Fruit fly (Drosophila melanogaster) whole organism, embryonic: ENCODE data around the gene RhoGAP19D.

Experiments used
- Adf1 ChIP-seq: fragments of 200-800 bp; sonication (Bioruptor generic); IDR thresholded peaks from 2 replicates; pipeline ENCODE4 v1.3.6; 2022; ENCODE audit warnings: missing biosample characterization, missing genetic modification characterization
- Antp ChIP-seq: fragments of 200-800 bp; sonication (Bioruptor generic); optimal IDR thresholded peaks from 3 replicates; lab custom pipeline; 2016; ENCODE audit warnings: missing biosample characterization, missing genetic modification characterization
- Bdp1 ChIP-seq: fragments of 200-800 bp; sonication (Bioruptor generic); optimal IDR thresholded peaks from 3 replicates; lab custom pipeline; 2016; ENCODE audit warnings: missing biosample characterization, missing genetic modification characterization
- CG10431 ChIP-seq: fragments of 200-800 bp; sonication (Bioruptor generic); optimal IDR thresholded peaks from 3 replicates; lab custom pipeline; 2018; ENCODE audit warnings: missing biosample characterization, mild to moderate bottlenecking, missing genetic modification characterization
- CG10565 ChIP-seq: fragments of 200-800 bp; sonication (Bioruptor generic); optimal IDR thresholded peaks from 3 replicates; lab custom pipeline; 2016; ENCODE audit warnings: missing biosample characterization, mild to moderate bottlenecking, missing genetic modification characterization
- CG11093 ChIP-seq: fragments of 200-800 bp; sonication (Bioruptor generic); IDR thresholded peaks from 3 replicates; pipeline ENCODE4 v1.3.6; 2022; ENCODE audit warnings: missing biosample characterization, missing genetic modification characterization
- CG11695 ChIP-seq: fragments of 200-800 bp; sonication (Bioruptor generic); IDR thresholded peaks from 3 replicates; pipeline ENCODE4 v1.3.6; 2022; ENCODE audit warnings: missing biosample characterization, missing genetic modification characterization
- CG13287 ChIP-seq: fragments of 200-800 bp; sonication (Bioruptor generic); IDR thresholded peaks from 2 replicates; pipeline ENCODE4 v1.3.6; 2022; ENCODE audit warnings: missing biosample characterization, missing genetic modification characterization; ENCODE audit not compliant: partially characterized antibody
- CG13894 ChIP-seq: fragments of 200-800 bp; sonication (Bioruptor generic); optimal IDR thresholded peaks from 3 replicates; lab custom pipeline; 2018; ENCODE audit warnings: missing biosample characterization, mild to moderate bottlenecking, missing genetic modification characterization, moderate library complexity
- CG15269 ChIP-seq: fragments of 200-800 bp; sonication (Bioruptor generic); optimal IDR thresholded peaks from 2 replicates; lab custom pipeline; 2018; ENCODE audit warnings: missing biosample characterization, mild to moderate bottlenecking, missing genetic modification characterization, moderate library complexity
- CG1529 ChIP-seq: fragments of 200-800 bp; sonication (Bioruptor generic); optimal IDR thresholded peaks from 3 replicates; lab custom pipeline; 2018; ENCODE audit warnings: missing biosample characterization, missing genetic modification characterization
- CG17328 ChIP-seq: fragments of 200-800 bp; sonication (Bioruptor generic); IDR thresholded peaks from 2 replicates; pipeline ENCODE4 v1.3.6; 2022; ENCODE audit warnings: missing biosample characterization, missing genetic modification characterization
- CG17385 ChIP-seq: fragments of 200-800 bp; sonication (Bioruptor generic); optimal IDR thresholded peaks from 3 replicates; lab custom pipeline; 2018; ENCODE audit warnings: missing biosample characterization, mild to moderate bottlenecking, missing genetic modification characterization
- CG2120 ChIP-seq: fragments of 200-800 bp; sonication (Bioruptor generic); optimal IDR thresholded peaks from 3 replicates; lab custom pipeline; 2016; ENCODE audit warnings: missing biosample characterization, missing genetic modification characterization
- CG30431 ChIP-seq: fragments of 200-800 bp; sonication (Bioruptor generic); optimal IDR thresholded peaks from 2 replicates; lab custom pipeline; 2017; ENCODE audit warnings: missing biosample characterization, missing genetic modification characterization
- CG3163 ChIP-seq: fragments of 200-800 bp; sonication (Bioruptor generic); optimal IDR thresholded peaks from 3 replicates; lab custom pipeline; 2016; ENCODE audit warnings: missing biosample characterization, missing genetic modification characterization
- CG33213 ChIP-seq: fragments of 200-800 bp; sonication (Bioruptor generic); optimal IDR thresholded peaks from 3 replicates; lab custom pipeline; 2016; ENCODE audit warnings: missing biosample characterization, missing genetic modification characterization
- CG33557 ChIP-seq: fragments of 200-800 bp; sonication (Bioruptor generic); optimal IDR thresholded peaks from 2 replicates; lab custom pipeline; 2019; ENCODE audit warnings: missing biosample characterization, mild to moderate bottlenecking, missing genetic modification characterization, moderate library complexity
- CG3407 ChIP-seq: fragments of 200-800 bp; sonication (Bioruptor generic); optimal IDR thresholded peaks from 2 replicates; lab custom pipeline; 2018; ENCODE audit warnings: missing biosample characterization, mild to moderate bottlenecking, missing genetic modification characterization
- CG34422 ChIP-seq: fragments of 200-800 bp; sonication (Bioruptor generic); IDR thresholded peaks from 3 replicates; pipeline ENCODE4 v1.3.6; 2022; ENCODE audit warnings: missing biosample characterization, missing genetic modification characterization
- CG4424 ChIP-seq: fragments of 200-800 bp; sonication (Bioruptor generic); optimal IDR thresholded peaks from 3 replicates; lab custom pipeline; 2016; ENCODE audit warnings: missing biosample characterization, missing genetic modification characterization
- CG7357 ChIP-seq: fragments of 200-800 bp; sonication (Bioruptor generic); IDR thresholded peaks from 3 replicates; pipeline ENCODE4 v1.3.6; 2022; ENCODE audit warnings: missing biosample characterization, missing genetic modification characterization
- CG7745 ChIP-seq: fragments of 200-800 bp; sonication (Bioruptor generic); optimal IDR thresholded peaks from 2 replicates; lab custom pipeline; 2018; ENCODE audit warnings: missing biosample characterization, mild to moderate bottlenecking, missing genetic modification characterization, moderate library complexity
- D19B ChIP-seq: fragments of 200-800 bp; sonication (Bioruptor generic); optimal IDR thresholded peaks from 2 replicates; lab custom pipeline; 2017; ENCODE audit warnings: missing biosample characterization, mild to moderate bottlenecking, missing genetic modification characterization
- Dll ChIP-seq: fragments of 200-800 bp; sonication (Bioruptor generic); IDR thresholded peaks from 4 replicates; pipeline ENCODE4 v1.3.6; 2022; ENCODE audit warnings: missing biosample characterization, missing genetic modification characterization; ENCODE audit not compliant: partially characterized antibody
- Drgx ChIP-seq: fragments of 200-800 bp; sonication (Bioruptor generic); IDR thresholded peaks from 2 replicates; pipeline ENCODE4 v1.3.6; 2022; ENCODE audit warnings: missing biosample characterization, missing genetic modification characterization
- E2f1 ChIP-seq: fragments of 200-800 bp; sonication (Bioruptor generic); IDR thresholded peaks from 2 replicates; pipeline ENCODE4 v1.3.6; 2022; ENCODE audit warnings: missing biosample characterization, missing genetic modification characterization
- HLH3B ChIP-seq: fragments of 200-800 bp; sonication (Bioruptor generic); IDR thresholded peaks from 2 replicates; pipeline ENCODE4 v1.3.6; 2022; ENCODE audit warnings: missing biosample characterization, missing genetic modification characterization
- HmgD ChIP-seq: fragments of 200-800 bp; sonication (Bioruptor generic); optimal IDR thresholded peaks from 3 replicates; lab custom pipeline; 2016; ENCODE audit warnings: missing biosample characterization, missing genetic modification characterization
- Hsf ChIP-seq: fragments of 200-800 bp; sonication (Bioruptor generic); optimal IDR thresholded peaks from 3 replicates; lab custom pipeline; 2016; ENCODE audit warnings: missing biosample characterization, missing genetic modification characterization
- Max ChIP-seq: fragments of 200-800 bp; sonication (Bioruptor generic); optimal IDR thresholded peaks from 2 replicates; lab custom pipeline; 2016; ENCODE audit warnings: missing biosample characterization, mild to moderate bottlenecking, missing genetic modification characterization
- Nf-YC ChIP-seq: fragments of 200-800 bp; optimal IDR thresholded peaks from 3 replicates; lab custom pipeline; 2019; ENCODE audit warnings: missing biosample characterization, mild to moderate bottlenecking, missing genetic modification characterization, moderate library complexity
- NfI ChIP-seq: fragments of 200-800 bp; sonication (Bioruptor generic); optimal IDR thresholded peaks from 3 replicates; lab custom pipeline; 2018; ENCODE audit warnings: missing biosample characterization, mild to moderate bottlenecking, missing genetic modification characterization, moderate library complexity
- Ptx1 ChIP-seq: fragments of 200-800 bp; sonication (Bioruptor generic); IDR thresholded peaks from 2 replicates; pipeline ENCODE4 v1.3.6; 2022; ENCODE audit warnings: missing biosample characterization, missing genetic modification characterization
- Scr ChIP-seq: fragments of 200-800 bp; sonication (Bioruptor generic); IDR thresholded peaks from 2 replicates; pipeline ENCODE4 v1.3.6; 2022; ENCODE audit warnings: missing biosample characterization, missing genetic modification characterization; ENCODE audit not compliant: partially characterized antibody
- ato ChIP-seq: fragments of 200-800 bp; sonication (Bioruptor generic); IDR thresholded peaks from 2 replicates; pipeline ENCODE4 v1.3.6; 2022; ENCODE audit warnings: missing biosample characterization, missing genetic modification characterization; ENCODE audit not compliant: partially characterized antibody
- gem ChIP-seq: fragments of 200-800 bp; sonication (Bioruptor generic); optimal IDR thresholded peaks from 2 replicates; lab custom pipeline; 2019; ENCODE audit warnings: missing biosample characterization, mild to moderate bottlenecking, missing genetic modification characterization, moderate library complexity
- hb ChIP-seq: fragments of 200-800 bp; sonication (Bioruptor generic); IDR thresholded peaks from 3 replicates; pipeline ENCODE4 v1.3.6; 2022; ENCODE audit warnings: missing biosample characterization, missing genetic modification characterization; ENCODE audit not compliant: partially characterized antibody
- insv ChIP-seq, 2 experiments: fragments of 200-800 bp; sonication (Bioruptor generic); optimal IDR thresholded peaks; 3 replicates each; lab custom pipeline; 2016 to 2018; ENCODE audit warnings: missing biosample characterization in 2 of 2, missing genetic modification characterization in 2 of 2
- jigr1 ChIP-seq: fragments of 200-800 bp; sonication (Bioruptor generic); IDR thresholded peaks from 3 replicates; pipeline ENCODE4 v1.3.6; 2022; ENCODE audit warnings: missing biosample characterization, missing genetic modification characterization
- nmo ChIP-seq: fragments of 200-800 bp; sonication (Bioruptor generic); optimal IDR thresholded peaks from 2 replicates; lab custom pipeline; 2018; ENCODE audit warnings: missing biosample characterization, mild to moderate bottlenecking, missing genetic modification characterization, moderate library complexity
- nom ChIP-seq: fragments of 200-800 bp; sonication (Bioruptor generic); optimal IDR thresholded peaks from 2 replicates; lab custom pipeline; 2017; ENCODE audit warnings: missing biosample characterization, missing genetic modification characterization, mild to moderate bottlenecking, moderate library complexity, missing genetic modification reagents
- org-1 ChIP-seq: fragments of 200-800 bp; sonication (Bioruptor generic); optimal IDR thresholded peaks from 2 replicates; lab custom pipeline; 2017; ENCODE audit warnings: missing biosample characterization, missing genetic modification characterization
- pfk ChIP-seq: fragments of 200-800 bp; sonication (Bioruptor generic); optimal IDR thresholded peaks from 2 replicates; lab custom pipeline; 2018; ENCODE audit warnings: missing biosample characterization, mild to moderate bottlenecking, missing genetic modification characterization, moderate library complexity
- sc ChIP-seq, 3 experiments: fragments of >200 bp in 2 of 3; fragments of 200-800 bp in 1 of 3; sonication (Bioruptor generic) in 1 of 3; optimal IDR thresholded peaks; 2 replicates in 2 of 3; 3 replicates in 1 of 3; lab custom pipeline; 2017; ENCODE audit warnings: mild to moderate bottlenecking in 1 of 3, missing biosample characterization in 1 of 3, missing genetic modification characterization in 1 of 3, missing genetic modification reagents in 1 of 3
- schlank ChIP-seq: fragments of 200-800 bp; sonication (Bioruptor generic); optimal IDR thresholded peaks from 2 replicates; lab custom pipeline; 2018; ENCODE audit warnings: missing biosample characterization, mild to moderate bottlenecking, missing genetic modification characterization
- sisA ChIP-seq: fragments of 200-800 bp; sonication (Bioruptor generic); IDR thresholded peaks from 2 replicates; pipeline ENCODE4 v1.3.6; 2022; ENCODE audit warnings: missing biosample characterization, missing genetic modification characterization
- unpg ChIP-seq: fragments of 200-800 bp; sonication (Bioruptor generic); optimal IDR thresholded peaks from 3 replicates; lab custom pipeline; 2018; ENCODE audit warnings: missing biosample characterization, mild to moderate bottlenecking, missing genetic modification characterization, moderate library complexity
- vvl ChIP-seq: fragments of 200-800 bp; sonication (Bioruptor generic); IDR thresholded peaks from 2 replicates; pipeline ENCODE4 v1.3.6; 2022; ENCODE audit warnings: missing biosample characterization, missing genetic modification characterization

RhoGAP19D gene

dm6 chrX:20502776-20503503 lies 7.6 kb downstream of the RhoGAP19D start (continued):
- TF ChIP-seq sisA (no peak), jigr1 (GFP tag; lab: Robert Waterston, UW) (no peak; the same call in 2 of the 3 replicates), hb (GFP tag; lab: Robert Waterston, UW) (no peak), CG15269 (peak; percentile 55), vvl (GFP tag; lab: Robert Waterston, UW) (0 out of 2 replicates have a peak, but pooled peaks have one; percentile 44), pfk (GFP tag; lab: Kevin White, UChicago) (no peak), insv (GFP tag; optimal IDR thresholded peaks at IDR 0.05; lab: Kevin White, UChicago) (no peak), ato (GFP tag; lab: Robert Waterston, UW) (no peak), unpg (GFP tag; lab: Kevin White, UChicago) (peak; percentile 34), org-1 (GFP tag; lab: Kevin White, UChicago) (peak; percentile 21), CG33557 (GFP tag; lab: Kevin White, UChicago) (no peak), Drgx (GFP tag; lab: Robert Waterston, UW) (no peak), gem (tag; lab: Kevin White, UChicago) (peak; percentile 65), Hsf (GFP tag; lab: Kevin White, UChicago) (peak; percentile 20), CG13894 (tag; lab: Kevin White, UChicago) (peak; percentile 1), schlank (tag; lab: Kevin White, UChicago) (no peak), nom (GFP tag; lab: Kevin White, UChicago) (no peak), Ptx1 (peak; percentile 65), Bdp1 (GFP tag; lab: Kevin White, UChicago) (no peak), CG3407 (GFP tag; lab: Kevin White, UChicago) (no peak), CG2120 (peak; percentile 67), CG3163 (no peak), sc (optimal IDR thresholded peaks at IDR 0.05; lab: Kevin White, UChicago) (no peak), sc (GFP tag; optimal IDR thresholded peaks at IDR 0.05; lab: Kevin White, UChicago) (no peak), CG1529 (GFP tag; lab: Kevin White, UChicago) (peak; percentile 31), Max (GFP tag; lab: Kevin White, UChicago) (no peak), Antp (GFP tag; lab: Kevin White, UChicago) (no peak), D19B (GFP tag; lab: Kevin White, UChicago) (peak; percentile 19), Adf1 (GFP tag; lab: Robert Waterston, UW) (peak; percentile 18; the same call in 1 of the 2 replicates), nmo (GFP tag; lab: Kevin White, UChicago) (peak; percentile 38), NfI (GFP tag; lab: Kevin White, UChicago) (no peak), CG10431 (GFP tag; lab: Kevin White, UChicago) (no peak), CG10565 (GFP tag; lab: Kevin White, UChicago) (no peak), CG17328 (GFP tag; lab: Robert Waterston, UW) (no peak), Scr (GFP tag; lab: Robert Waterston, UW) (no peak), CG11695 (GFP tag; lab: Robert Waterston, UW) (no peak), CG34422 (GFP tag; lab: Robert Waterston, UW) (no peak), HmgD (no peak), E2f1 (no peak; the same call in 1 of the 2 replicates), CG11093 (GFP tag; lab: Robert Waterston, UW) (0 out of 3 replicates have a peak, but pooled peaks have one; percentile 29), CG7745 (tag; lab: Kevin White, UChicago) (no peak), Dll (no peak), CG7357 (GFP tag; lab: Robert Waterston, UW) (no peak), CG4424 (GFP tag; lab: Kevin White, UChicago) (peak; percentile 13), CG33213 (GFP tag; lab: Kevin White, UChicago) (no peak), CG30431 (GFP tag; lab: Kevin White, UChicago) (no peak), Nf-YC (tag; lab: Kevin White, UChicago) (peak; percentile 31), CG17385 (GFP tag; lab: Kevin White, UChicago) (peak; percentile 44), CG13287 (GFP tag; lab: Robert Waterston, UW) (no peak), HLH3B (GFP tag; lab: Robert Waterston, UW) (no peak)
